Worm (Caenorhabditis elegans): ENCODE results near the gene vha-15.

- TF ChIP-seq flt-1 (GFP tag; IDR thresholded peaks at IDR 0.05), result no peak
- TF ChIP-seq ama-1 (optimal IDR thresholded peaks at IDR 0.05), result no peak
These were observed 33.7 kb downstream of the vha-15 start for ce11 chrX:2271429-2271828.

Measured in whole organism, early embryonic.